Fruit fly (Drosophila melanogaster) S2 (cell line): Measurements from ENCODE around the gene CG7568.

Source experiments
- CG8478 ChIP-seq: fragments of >200 bp; optimal IDR thresholded peaks from 2 replicates; lab custom pipeline; 2018
- CTCF ChIP-seq, 2 experiments: fragments of >200 bp; optimal IDR thresholded peaks; 2 replicates each; lab custom pipeline; 2018

DNA sequence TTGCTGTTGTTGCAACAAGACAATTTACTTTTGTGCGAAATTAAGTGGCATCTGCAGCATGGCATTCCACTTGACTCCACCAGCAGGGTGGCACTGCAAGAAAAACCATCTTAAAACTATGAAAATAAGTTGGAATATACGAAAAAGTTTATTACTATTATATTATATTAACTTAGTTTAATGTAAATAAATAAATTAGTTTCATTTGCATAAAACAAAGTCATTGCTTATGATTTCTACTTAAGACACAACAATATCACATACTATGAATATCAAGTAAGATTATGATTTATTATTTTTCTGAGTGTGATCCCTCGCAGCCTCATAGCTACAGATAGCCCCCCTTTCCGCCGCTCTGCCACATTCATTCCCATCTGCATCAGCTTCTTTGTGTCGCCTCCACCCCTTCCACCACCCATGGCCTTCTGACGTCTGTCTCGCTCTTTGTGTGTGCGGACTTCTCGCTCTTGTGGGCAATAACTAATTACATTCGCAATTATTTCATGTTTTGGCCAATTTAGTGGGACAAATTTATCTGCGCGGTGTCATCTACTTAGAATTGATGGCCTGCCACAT lies 30.3 kb downstream of the CG7568 start:
- TF ChIP-seq CG8478: no peak
- TF ChIP-seq CTCF (optimal IDR thresholded peaks at IDR 0.05; lab: Kevin White, UChicago): no peak
